Worm (Caenorhabditis elegans): ENCODE measurements around the gene tufm-1.

Gene tufm-1

ce11 chrIII:2805084-2805483 is 9.7 kb downstream of the tufm-1 start, which contains the start of gene Y71H2AM.3:
Y71H2AM.3 (plus strand) TSS chrIII:2805430.
- TF ChIP-seq elt-3 (tag; optimal IDR thresholded peaks at IDR 0.05) (no peak), gmeb-1 (tag; optimal IDR thresholded peaks at IDR 0.05) (peak; percentile 93), mab-5 (tag; optimal IDR thresholded peaks at IDR 0.05) (no peak), lin-39 (tag; optimal IDR thresholded peaks at IDR 0.05) (no peak), egl-27 (tag; optimal IDR thresholded peaks at IDR 0.05) (peak; percentile 30), crh-2 (tag; optimal IDR thresholded peaks at IDR 0.05) (peak; percentile 34), sma-3 (GFP tag; optimal IDR thresholded peaks at IDR 0.05) (peak; percentile 30), ZK546.5 (tag; optimal IDR thresholded peaks at IDR 0.05) (no peak), C34F6.9 (tag; optimal IDR thresholded peaks at IDR 0.05) (peak; percentile 42), lsy-2 (tag; optimal IDR thresholded peaks at IDR 0.05) (peak; percentile 51 to 81), sma-9 (GFP tag; optimal IDR thresholded peaks at IDR 0.05) (no peak), sma-9 (tag; optimal IDR thresholded peaks at IDR 0.05) (no peak), R02D3.7 (tag; optimal IDR thresholded peaks at IDR 0.05) (no peak), nhr-25 (tag; optimal IDR thresholded peaks at IDR 0.05) (peak; percentile 40), unc-55 (GFP tag; optimal IDR thresholded peaks at IDR 0.05) (peak; percentile 79), lin-13 (GFP tag; optimal IDR thresholded peaks at IDR 0.05) (peak; percentile 29), fos-1 (tag; optimal IDR thresholded peaks at IDR 0.05) (no peak)

- TF ChIP-seq sma-3 (GFP tag; optimal IDR thresholded peaks at IDR 0.05) (peak; percentile 21), ztf-11 (tag; optimal IDR thresholded peaks at IDR 0.05) (no peak), mbf-1 (tag; optimal IDR thresholded peaks at IDR 0.05) (no peak), nhr-129 (tag; optimal IDR thresholded peaks at IDR 0.05) (peak; percentile 88), sem-4 (tag; optimal IDR thresholded peaks at IDR 0.05) (peak; percentile 62), nhr-21 (tag; optimal IDR thresholded peaks at IDR 0.05) (peak; percentile 54), lsy-2 (tag; optimal IDR thresholded peaks at IDR 0.05) (peak; percentile 55 to 86), F13H6.1 (tag; optimal IDR thresholded peaks at IDR 0.05) (peak; percentile 64), snpc-4 (tag; optimal IDR thresholded peaks at IDR 0.05) (peak; percentile 11), lin-13 (GFP tag; optimal IDR thresholded peaks at IDR 0.05) (peak; percentile 57), crh-2 (tag; optimal IDR thresholded peaks at IDR 0.05) (peak; percentile 70), nhr-6 (tag; optimal IDR thresholded peaks at IDR 0.05) (peak; percentile 66), C34F6.9 (tag; optimal IDR thresholded peaks at IDR 0.05) (peak; percentile 76), fos-1 (tag; optimal IDR thresholded peaks at IDR 0.05) (peak; percentile 50), mdl-1 (tag; optimal IDR thresholded peaks at IDR 0.05) (peak; percentile 43 to 56), nhr-23 (tag; optimal IDR thresholded peaks at IDR 0.05) (no peak), nhr-25 (tag; optimal IDR thresholded peaks at IDR 0.05) (peak; percentile 74), gmeb-1 (tag; optimal IDR thresholded peaks at IDR 0.05) (peak; percentile 73), unc-55 (GFP tag; optimal IDR thresholded peaks at IDR 0.05) (peak; percentile 40), nhr-77 (tag; optimal IDR thresholded peaks at IDR 0.05) (no peak), sma-9 (GFP tag; optimal IDR thresholded peaks at IDR 0.05) (no peak), sma-9 (tag; optimal IDR thresholded peaks at IDR 0.05) (no peak), ama-1 (optimal IDR thresholded peaks at IDR 0.05) (no peak)
These were observed 10.3 kb downstream of the tufm-1 start for ce11 chrIII:2804461-2804860.

- TF ChIP-seq peb-1 (tag; optimal IDR thresholded peaks at IDR 0.05) (no peak), fos-1 (tag; optimal IDR thresholded peaks at IDR 0.05) (no peak), egl-27 (tag; optimal IDR thresholded peaks at IDR 0.05) (no peak), ztf-11 (tag; optimal IDR thresholded peaks at IDR 0.05) (no peak), unc-39 (tag; optimal IDR thresholded peaks at IDR 0.05) (no peak), ztf-1 (GFP tag; conservative IDR thresholded peaks at IDR 0.05) (no peak), aly-2 (tag; optimal IDR thresholded peaks at IDR 0.05) (no peak), sma-3 (GFP tag; optimal IDR thresholded peaks at IDR 0.05) (no peak), unc-62 (GFP tag; optimal IDR thresholded peaks at IDR 0.05) (no peak), elt-3 (tag; optimal IDR thresholded peaks at IDR 0.05) (no peak), blmp-1 (tag; optimal IDR thresholded peaks at IDR 0.05; ENCODE audit: insufficient read depth) (no peak), lin-11 (tag; optimal IDR thresholded peaks at IDR 0.05) (no peak), lsy-2 (tag; optimal IDR thresholded peaks at IDR 0.05) (no peak), mab-5 (tag; optimal IDR thresholded peaks at IDR 0.05) (no peak), nhr-6 (tag; optimal IDR thresholded peaks at IDR 0.05) (no peak), ztf-4 (tag; optimal IDR thresholded peaks at IDR 0.05) (no peak)
These were observed 12.8 kb downstream of the tufm-1 start, which contains the start of the genes twk-45 and Y71H2AM.25 for ce11 chrIII:2801800-2802515. twk-45 (minus strand) TSS chrIII:2801900. Y71H2AM.25 (plus strand) TSS chrIII:2802465.
